Worm (Caenorhabditis elegans): Measurements from ENCODE around the gene T18D3.1.

- TF ChIP-seq him-1 (tag; optimal IDR thresholded peaks at IDR 0.05) = no peak
- TF ChIP-seq W03F9.2 (tag; optimal IDR thresholded peaks at IDR 0.05) = no peak
- TF ChIP-seq dao-5 (tag; optimal IDR thresholded peaks at IDR 0.05) = no peak
Measured at ce11 chrX:12413941-12414340, 40.6 kb upstream of the T18D3.1 start, which contains the start of gene lin-2.
